Worm (Caenorhabditis elegans): Measurements from ENCODE around the gene gldi-8.
A peak's percentile ranks its signal among the peaks of the same experiment; 100 is the strongest.

DNA sequence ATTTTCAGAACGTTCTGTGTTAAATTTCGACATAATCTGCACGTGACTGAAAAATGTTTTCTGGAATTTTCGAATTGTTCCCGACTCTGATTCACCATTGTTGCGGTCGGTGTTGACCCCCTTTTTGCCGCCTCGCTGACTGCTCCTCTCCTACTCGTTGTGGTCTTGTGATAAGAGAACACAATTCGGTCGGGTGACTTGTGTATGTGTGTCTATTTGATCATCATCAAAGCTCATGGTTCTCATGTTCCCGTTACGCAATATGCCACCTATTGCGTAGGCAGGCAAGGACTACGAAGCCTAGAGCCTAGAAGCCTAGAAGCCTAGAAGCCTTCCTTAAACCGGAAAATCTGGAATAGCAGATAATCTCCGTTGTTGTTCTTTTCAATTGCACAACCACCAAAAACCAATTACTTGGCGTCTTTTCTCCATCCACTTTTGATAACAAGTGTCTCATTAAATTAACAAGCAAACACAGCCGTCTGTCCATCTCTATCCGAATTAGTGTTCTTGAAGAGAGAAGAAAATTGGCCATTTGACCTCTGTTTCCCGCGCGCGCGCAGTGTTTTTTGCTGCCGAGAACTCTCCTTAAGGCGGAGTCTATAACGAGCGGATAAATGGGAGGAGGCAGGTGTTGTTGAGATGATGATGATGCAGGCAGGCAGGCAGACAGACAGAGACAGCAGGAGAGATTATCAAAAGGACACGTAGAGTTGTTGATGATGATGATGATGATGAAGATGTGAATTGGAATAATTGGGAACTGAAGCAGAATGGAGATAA is 15.3 kb upstream of the gldi-8 start:
- TF ChIP-seq mab-5 (tag; optimal IDR thresholded peaks at IDR 0.05) (no peak), lsy-2 (tag; optimal IDR thresholded peaks at IDR 0.05) (peak; percentile 38 to 57), skn-1 (tag; optimal IDR thresholded peaks at IDR 0.05) (no peak), snpc-4 (tag; optimal IDR thresholded peaks at IDR 0.05) (no peak), ztf-4 (tag; optimal IDR thresholded peaks at IDR 0.05) (peak; percentile 9), unc-39 (tag; optimal IDR thresholded peaks at IDR 0.05) (no peak), alr-1 (tag; optimal IDR thresholded peaks at IDR 0.05) (no peak), unc-55 (GFP tag; optimal IDR thresholded peaks at IDR 0.05) (no peak), elt-1 (tag; optimal IDR thresholded peaks at IDR 0.05) (no peak), elt-3 (tag; optimal IDR thresholded peaks at IDR 0.05) (no peak), sma-3 (GFP tag; optimal IDR thresholded peaks at IDR 0.05) (peak; percentile 82), mdl-1 (tag; optimal IDR thresholded peaks at IDR 0.05) (peak in 1 of 2 experiments; percentile 28), egl-27 (tag; optimal IDR thresholded peaks at IDR 0.05) (no peak), ama-1 (optimal IDR thresholded peaks at IDR 0.05) (peak; percentile 82)

Measured in whole organism, L2 larva.